Worm (Caenorhabditis elegans) whole organism, L4/young adult: Measurements from ENCODE around the gene cgef-1.

Experiments
- W03F9.2 ChIP-seq: fragments of 150-350 bp; optimal IDR thresholded peaks from 2 replicates; lab custom pipeline; 2014; ENCODE audit warnings: missing biosample characterization, missing genetic modification characterization
- dao-5 ChIP-seq: sonication (generic microtip); optimal IDR thresholded peaks from 2 replicates; lab custom pipeline; 2016; ENCODE audit warnings: missing genotype, missing genetic modification characterization, moderate library complexity, missing compliant biosample characterization
- him-1 ChIP-seq: sonication (generic microtip); optimal IDR thresholded peaks from 2 replicates; lab custom pipeline; 2016; ENCODE audit warnings: missing genotype, missing genetic modification reagents, missing genetic modification characterization, missing compliant biosample characterization

- TF ChIP-seq W03F9.2 (tag; lab: Kevin White, UChicago) (no peak), him-1 (tag; lab: Kevin White, UChicago) (no peak), dao-5 (tag; lab: Kevin White, UChicago) (no peak)
Measured at ce11 chrX:2838619-2839018, 66.8 kb downstream of the cgef-1 start.
